Fruit fly (Drosophila melanogaster) whole organism, embryonic: ENCODE results near the gene CG17111.

Source experiments
- ATbp ChIP-seq: fragments of 200-800 bp; sonication (Bioruptor generic); optimal IDR thresholded peaks from 2 replicates; lab custom pipeline; 2017; ENCODE audit warnings: missing biosample characterization, mild to moderate bottlenecking, missing genetic modification characterization, missing genetic modification reagents
- Adf1 ChIP-seq: fragments of 200-800 bp; sonication (Bioruptor generic); IDR thresholded peaks from 2 replicates; pipeline ENCODE4 v1.3.6; 2022; ENCODE audit warnings: missing biosample characterization, missing genetic modification characterization
- Atf3 ChIP-seq: fragments of 200-800 bp; sonication (Bioruptor generic); optimal IDR thresholded peaks from 3 replicates; lab custom pipeline; 2016; ENCODE audit warnings: missing biosample characterization, missing genetic modification characterization
- B-H1 ChIP-seq: fragments of 200-800 bp; sonication (Bioruptor generic); IDR thresholded peaks from 3 replicates; pipeline ENCODE4 v1.3.6; 2022; ENCODE audit warnings: missing biosample characterization, missing genetic modification characterization
- C15 ChIP-seq: fragments of 200-800 bp; sonication (Bioruptor generic); IDR thresholded peaks from 3 replicates; pipeline ENCODE4 v1.3.6; 2022; ENCODE audit warnings: missing biosample characterization, missing genetic modification characterization
- CG10147 ChIP-seq: fragments of 200-800 bp; sonication (Bioruptor generic); optimal IDR thresholded peaks from 2 replicates; lab custom pipeline; 2019; ENCODE audit warnings: missing biosample characterization, mild to moderate bottlenecking, missing genetic modification characterization, moderate library complexity
- CG12299 ChIP-seq: fragments of 200-800 bp; sonication (Bioruptor generic); optimal IDR thresholded peaks from 2 replicates; lab custom pipeline; 2018; ENCODE audit warnings: missing biosample characterization, mild to moderate bottlenecking, missing genetic modification characterization
- CG13287 ChIP-seq: fragments of 200-800 bp; sonication (Bioruptor generic); IDR thresholded peaks from 2 replicates; pipeline ENCODE4 v1.3.6; 2022; ENCODE audit warnings: missing biosample characterization, missing genetic modification characterization; ENCODE audit not compliant: partially characterized antibody
- CG13296 ChIP-seq: fragments of 200-800 bp; sonication (Bioruptor generic); optimal IDR thresholded peaks from 3 replicates; lab custom pipeline; 2018; ENCODE audit warnings: missing biosample characterization, mild to moderate bottlenecking, missing genetic modification characterization
- CG14050 ChIP-seq: fragments of 200-800 bp; sonication (Bioruptor generic); IDR thresholded peaks from 3 replicates; pipeline ENCODE4 v1.3.6; 2022; ENCODE audit warnings: missing biosample characterization, missing genetic modification characterization
- CG14667 ChIP-seq: fragments of 200-800 bp; sonication (Bioruptor generic); IDR thresholded peaks from 2 replicates; pipeline ENCODE4 v1.3.6; 2022; ENCODE audit warnings: missing biosample characterization, missing genetic modification characterization
- CG16863 ChIP-seq: fragments of 200-800 bp; sonication (Bioruptor generic); optimal IDR thresholded peaks from 3 replicates; lab custom pipeline; 2016; ENCODE audit warnings: missing biosample characterization, missing genetic modification characterization
- CG17359 ChIP-seq: fragments of 200-800 bp; sonication (Bioruptor generic); optimal IDR thresholded peaks from 3 replicates; lab custom pipeline; 2018; ENCODE audit warnings: missing biosample characterization, mild to moderate bottlenecking, missing genetic modification characterization, moderate library complexity
- CG3281 ChIP-seq: fragments of 200-800 bp; sonication (Bioruptor generic); optimal IDR thresholded peaks from 3 replicates; lab custom pipeline; 2017; ENCODE audit warnings: missing biosample characterization, mild to moderate bottlenecking, missing genetic modification characterization
- CG42726 ChIP-seq: fragments of 200-800 bp; sonication (Bioruptor generic); IDR thresholded peaks from 2 replicates; pipeline ENCODE4 v1.3.6; 2022; ENCODE audit warnings: missing biosample characterization, missing genetic modification characterization; ENCODE audit not compliant: partially characterized antibody
- CG4282 ChIP-seq: fragments of 200-800 bp; sonication (Bioruptor generic); optimal IDR thresholded peaks from 2 replicates; lab custom pipeline; 2016; ENCODE audit warnings: missing biosample characterization, missing genetic modification characterization
- CG4424 ChIP-seq: fragments of 200-800 bp; sonication (Bioruptor generic); optimal IDR thresholded peaks from 3 replicates; lab custom pipeline; 2016; ENCODE audit warnings: missing biosample characterization, missing genetic modification characterization
- CG6175 ChIP-seq: fragments of 200-800 bp; sonication (Bioruptor generic); IDR thresholded peaks from 3 replicates; pipeline ENCODE4 v1.3.6; 2022; ENCODE audit warnings: missing biosample characterization, missing genetic modification characterization
- CG6683 ChIP-seq: fragments of 200-800 bp; sonication (Bioruptor generic); optimal IDR thresholded peaks from 2 replicates; lab custom pipeline; 2017; ENCODE audit warnings: missing biosample characterization, mild to moderate bottlenecking, missing genetic modification characterization, missing genetic modification reagents
- CG6791 ChIP-seq: fragments of 200-800 bp; sonication (Bioruptor generic); IDR thresholded peaks from 3 replicates; pipeline ENCODE4 v1.3.6; 2022; ENCODE audit warnings: missing biosample characterization, missing genetic modification characterization; ENCODE audit not compliant: partially characterized antibody
- CHES-1-like ChIP-seq: fragments of 200-800 bp; sonication (Bioruptor generic); optimal IDR thresholded peaks from 2 replicates; lab custom pipeline; 2016; ENCODE audit warnings: missing biosample characterization, missing genetic modification characterization
- CoRest ChIP-seq: fragments of 200-800 bp; sonication (Bioruptor generic); optimal IDR thresholded peaks from 3 replicates; lab custom pipeline; 2018; ENCODE audit warnings: missing biosample characterization, mild to moderate bottlenecking, missing genetic modification characterization, moderate library complexity
- D19A ChIP-seq: fragments of 200-800 bp; optimal IDR thresholded peaks from 3 replicates; lab custom pipeline; 2019; ENCODE audit warnings: missing biosample characterization, mild to moderate bottlenecking, missing genetic modification characterization, moderate library complexity
- Ets65A ChIP-seq: fragments of 200-800 bp; sonication (Bioruptor generic); peaks from one replicate; lab custom pipeline; 2016; ENCODE audit warnings: missing biosample characterization, missing genetic modification characterization
- Gug ChIP-seq: fragments of 200-800 bp; sonication (Bioruptor generic); IDR thresholded peaks from 4 replicates; pipeline ENCODE4 v1.3.6; 2022; ENCODE audit warnings: missing biosample characterization, missing genetic modification characterization
- H15 ChIP-seq: fragments of 200-800 bp; sonication (Bioruptor generic); IDR thresholded peaks from 3 replicates; pipeline ENCODE4 v1.3.6; 2022; ENCODE audit warnings: missing biosample characterization, missing genetic modification characterization
- Hr3 ChIP-seq: fragments of 200-800 bp; sonication (Bioruptor generic); optimal IDR thresholded peaks from 3 replicates; lab custom pipeline; 2016; ENCODE audit warnings: missing biosample characterization, missing genetic modification characterization
- Nf-YA ChIP-seq: fragments of 200-800 bp; sonication (Bioruptor generic); IDR thresholded peaks from 2 replicates; pipeline ENCODE4 v1.3.6; 2022; ENCODE audit warnings: missing biosample characterization, missing genetic modification characterization
- Oaz ChIP-seq: fragments of 200-800 bp; sonication (Bioruptor generic); IDR thresholded peaks from 2 replicates; pipeline ENCODE4 v1.3.6; 2022; ENCODE audit warnings: missing biosample characterization, missing genetic modification characterization
- PHDP ChIP-seq: fragments of 200-800 bp; sonication (Bioruptor generic); optimal IDR thresholded peaks from 3 replicates; lab custom pipeline; 2018; ENCODE audit warnings: missing biosample characterization, mild to moderate bottlenecking, missing genetic modification characterization, moderate library complexity
- Usf ChIP-seq: fragments of 200-800 bp; sonication (Bioruptor generic); optimal IDR thresholded peaks from 2 replicates; lab custom pipeline; 2017; ENCODE audit warnings: missing genotype, missing biosample characterization, missing genetic modification characterization
- abd-A ChIP-seq: fragments of 200-800 bp; sonication (Bioruptor generic); optimal IDR thresholded peaks from 3 replicates; lab custom pipeline; 2019; ENCODE audit warnings: missing biosample characterization, mild to moderate bottlenecking, missing genetic modification characterization, moderate library complexity
- bbx ChIP-seq: fragments of 200-800 bp; sonication (Bioruptor generic); IDR thresholded peaks from 2 replicates; pipeline ENCODE4 v1.3.6; 2022; ENCODE audit warnings: missing biosample characterization, missing genetic modification characterization; ENCODE audit not compliant: partially characterized antibody
- ci ChIP-seq: fragments of 200-800 bp; sonication (Bioruptor generic); IDR thresholded peaks from 3 replicates; pipeline ENCODE4 v1.3.6; 2022; ENCODE audit warnings: missing biosample characterization, missing genetic modification characterization
- eyg ChIP-seq: fragments of 200-800 bp; sonication (Bioruptor generic); optimal IDR thresholded peaks from 3 replicates; lab custom pipeline; 2016; ENCODE audit warnings: missing biosample characterization, missing genetic modification characterization
- gce ChIP-seq: fragments of 200-800 bp; sonication (Bioruptor generic); IDR thresholded peaks from 3 replicates; pipeline ENCODE4 v1.3.6; 2022; ENCODE audit warnings: missing biosample characterization, missing genetic modification characterization
- gro ChIP-seq: fragments of 200-800 bp; sonication (Bioruptor generic); optimal IDR thresholded peaks from 2 replicates; lab custom pipeline; 2016; ENCODE audit warnings: missing biosample characterization, missing genetic modification characterization
- jumu ChIP-seq: fragments of 200-800 bp; sonication (Bioruptor generic); optimal IDR thresholded peaks from 3 replicates; lab custom pipeline; 2016; ENCODE audit warnings: missing biosample characterization, missing genetic modification characterization
- prd ChIP-seq, 3 experiments: fragments of >200 bp in 2 of 3; fragments of 200-800 bp in 1 of 3; sonication (Bioruptor generic) in 1 of 3; optimal IDR thresholded peaks in 2 of 3; IDR thresholded peaks in 1 of 3; 2 replicates in 2 of 3; 3 replicates in 1 of 3; pipeline versions ENCODE4 v1.3.6 to Lab custom; 2017 to 2022; ENCODE audit warnings: missing biosample characterization in 1 of 3, missing genetic modification characterization in 1 of 3
- ro ChIP-seq: fragments of 200-800 bp; sonication (Bioruptor generic); IDR thresholded peaks from 2 replicates; pipeline ENCODE4 v1.3.6; 2022; ENCODE audit warnings: missing biosample characterization, missing genetic modification characterization
- schlank ChIP-seq: fragments of 200-800 bp; sonication (Bioruptor generic); optimal IDR thresholded peaks from 2 replicates; lab custom pipeline; 2018; ENCODE audit warnings: missing biosample characterization, mild to moderate bottlenecking, missing genetic modification characterization
- slp2 ChIP-seq: fragments of 200-800 bp; sonication (Bioruptor generic); optimal IDR thresholded peaks from 2 replicates; lab custom pipeline; 2016; ENCODE audit warnings: missing biosample characterization, missing genetic modification characterization
- sna ChIP-seq: fragments of 200-800 bp; sonication (Bioruptor generic); IDR thresholded peaks from 2 replicates; pipeline ENCODE4 v1.3.6; 2022; ENCODE audit warnings: missing biosample characterization, missing genetic modification characterization; ENCODE audit not compliant: partially characterized antibody
- tap ChIP-seq: fragments of 200-800 bp; optimal IDR thresholded peaks from 3 replicates; lab custom pipeline; 2019; ENCODE audit warnings: missing biosample characterization, mild to moderate bottlenecking, missing genetic modification characterization, moderate library complexity
- tio ChIP-seq: fragments of 200-800 bp; sonication (Bioruptor generic); optimal IDR thresholded peaks from 2 replicates; lab custom pipeline; 2017; ENCODE audit warnings: missing biosample characterization, missing genetic modification characterization, inconsistent platforms
- trh ChIP-seq: fragments of 200-800 bp; sonication (Bioruptor generic); optimal IDR thresholded peaks from 2 replicates; lab custom pipeline; 2016; ENCODE audit warnings: missing biosample characterization, missing genetic modification characterization
- yki ChIP-seq: fragments of >200 bp; optimal IDR thresholded peaks from 3 replicates; lab custom pipeline; 2018
- zen ChIP-seq: fragments of 200-800 bp; sonication (Bioruptor generic); optimal IDR thresholded peaks from 3 replicates; lab custom pipeline; 2018; ENCODE audit warnings: missing biosample characterization, mild to moderate bottlenecking, missing genetic modification characterization, moderate library complexity
- zf30C ChIP-seq: fragments of 200-800 bp; sonication (Bioruptor generic); optimal IDR thresholded peaks from 3 replicates; lab custom pipeline; 2018; ENCODE audit warnings: missing biosample characterization, mild to moderate bottlenecking, missing genetic modification characterization

CG17111 gene

DNA sequence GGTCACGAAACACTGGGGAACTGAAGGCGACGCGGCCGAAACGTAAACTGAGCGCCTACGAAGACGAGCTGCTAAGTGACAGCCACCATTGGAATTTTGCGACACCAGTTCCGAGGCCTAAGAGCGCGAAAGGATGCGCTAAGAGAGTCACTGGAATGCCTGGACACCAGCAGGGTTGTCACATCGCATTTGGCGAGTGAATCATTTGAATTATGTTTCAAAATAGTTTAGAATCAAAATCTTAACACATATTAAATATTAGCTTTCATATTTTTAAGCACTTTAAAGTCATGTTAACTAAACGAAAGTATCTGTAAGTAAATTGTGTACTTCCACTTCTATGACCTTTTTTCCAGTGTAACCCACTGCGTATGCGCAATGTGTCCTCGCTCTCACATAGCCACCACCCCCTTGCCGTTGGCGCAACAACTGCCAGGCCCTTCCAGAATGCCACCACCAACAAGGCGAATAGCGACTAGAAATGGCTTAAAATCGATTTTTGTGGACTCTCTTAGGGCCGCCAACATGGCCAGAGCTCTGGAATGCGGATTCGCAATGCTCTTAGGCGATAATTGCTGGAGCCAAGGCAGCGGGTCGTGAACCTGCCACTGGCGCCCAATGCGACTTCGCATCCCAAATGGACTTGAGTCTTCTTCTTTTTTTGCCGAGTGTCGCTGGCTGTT lies 45.8 kb upstream of the CG17111 start, which contains the start of gene Cow (continued):
- no peak for TF ChIP-seq yki
- 0 out of 3 replicates have a peak, but pooled peaks have one; percentile 43 for TF ChIP-seq CG6175 (GFP tag; lab: Robert Waterston, UW)
- 0 out of 3 replicates have a peak, but pooled peaks have one; percentile 12 for TF ChIP-seq gce
- TF ChIP-seq H15 (GFP tag; lab: Robert Waterston, UW): peak; percentile 59; the same call in 1 of the 3 replicates
- TF ChIP-seq CG42726 (GFP tag; lab: Robert Waterston, UW): no peak
- no peak for TF ChIP-seq sna
- TF ChIP-seq eyg (GFP tag; lab: Kevin White, UChicago): no peak
- TF ChIP-seq trh (GFP tag; lab: Kevin White, UChicago): peak; percentile 13
- peak; percentile 32; the same call in 1 of the 2 replicates for TF ChIP-seq Adf1
- TF ChIP-seq ci (GFP tag; lab: Robert Waterston, UW): peak; percentile 70
- TF ChIP-seq CG3281: peak; percentile 74
- TF ChIP-seq zf30C (GFP tag; lab: Kevin White, UChicago): peak; percentile 46
- TF ChIP-seq CG13296: peak; percentile 71
- peak; percentile 69 for TF ChIP-seq PHDP (tag; lab: Kevin White, UChicago)
- TF ChIP-seq slp2: peak; percentile 14
- no peak for TF ChIP-seq Atf3
- 0 out of 3 replicates have a peak, but pooled peaks have one; percentile 49 for TF ChIP-seq C15 (GFP tag; lab: Robert Waterston, UW)
- TF ChIP-seq CG6791 (GFP tag; lab: Robert Waterston, UW): no peak
- TF ChIP-seq CG14667 (GFP tag; lab: Robert Waterston, UW): peak; percentile 51; the same call in 1 of the 2 replicates
- peak; percentile 49 for TF ChIP-seq Hr3 (GFP tag; lab: Kevin White, UChicago)
- TF ChIP-seq D19A: peak; percentile 17
- TF ChIP-seq ATbp (GFP tag; lab: Kevin White, UChicago): peak; percentile 45
- TF ChIP-seq Usf: no peak
- no peak for TF ChIP-seq prd (optimal IDR thresholded peaks at IDR 0.05; lab: Kevin White, UChicago)
- peak; percentile 75 for TF ChIP-seq prd (GFP tag; IDR thresholded peaks at IDR 0.05; lab: Robert Waterston, UW)
- TF ChIP-seq B-H1: peak; percentile 49
- peak; percentile 54 for TF ChIP-seq CoRest
- TF ChIP-seq CG12299 (tag; lab: Kevin White, UChicago): no peak
- TF ChIP-seq CG10147 (GFP tag; lab: Kevin White, UChicago): peak; percentile 75
- no peak for TF ChIP-seq zen (tag; lab: Kevin White, UChicago)
- TF ChIP-seq abd-A (tag; lab: Kevin White, UChicago): no peak
- peak; percentile 30; the same call in 1 of the 4 replicates for TF ChIP-seq Gug (GFP tag; lab: Robert Waterston, UW)
- TF ChIP-seq CG6683 (GFP tag; lab: Kevin White, UChicago): peak; percentile 80
- 0 out of 2 replicates have a peak, but pooled peaks have one; percentile 38 for TF ChIP-seq Oaz (GFP tag; lab: Robert Waterston, UW)
- peak; percentile 39 for TF ChIP-seq jumu
- peak; percentile 61 for TF ChIP-seq CG17359 (tag; lab: Kevin White, UChicago)
- TF ChIP-seq ro (GFP tag; lab: Robert Waterston, UW): peak; percentile 30
- TF ChIP-seq Ets65A (GFP tag; lab: Kevin White, UChicago): peak; percentile 92
- no peak for TF ChIP-seq CG13287 (GFP tag; lab: Robert Waterston, UW)
- peak; percentile 64 for TF ChIP-seq gro (GFP tag; lab: Kevin White, UChicago)
- TF ChIP-seq tap (tag; lab: Kevin White, UChicago): peak; percentile 2
- peak; percentile 41 for TF ChIP-seq CG16863 (GFP tag; lab: Kevin White, UChicago)
- no peak for TF ChIP-seq CG4424
- peak; percentile 20 for TF ChIP-seq CG4282 (GFP tag; lab: Kevin White, UChicago)
- TF ChIP-seq schlank (tag; lab: Kevin White, UChicago): peak; percentile 43
- TF ChIP-seq CHES-1-like (GFP tag; lab: Kevin White, UChicago): peak; percentile 48
- TF ChIP-seq Nf-YA (GFP tag; lab: Robert Waterston, UW): peak; percentile 19; the same call in 1 of the 2 replicates
- no peak for TF ChIP-seq bbx (GFP tag; lab: Robert Waterston, UW)
- TF ChIP-seq CG14050: peak; percentile 48; the same call in 1 of the 3 replicates
- peak; percentile 43 for TF ChIP-seq tio (GFP tag; lab: Kevin White, UChicago)
